Fruit fly (Drosophila melanogaster) whole organism, adult: ENCODE measurements around the gene CG42813.

ENCODE experiments used
- CG11617 ChIP-seq: fragments of 200-800 bp; sonication (Bioruptor generic); optimal IDR thresholded peaks from 2 replicates; lab custom pipeline; 2017; ENCODE audit warnings: mild to moderate bottlenecking, missing biosample characterization, missing genetic modification reagents, missing genetic modification characterization
- CG7101 ChIP-seq: fragments of 200-800 bp; sonication (Bioruptor generic); optimal IDR thresholded peaks from 2 replicates; lab custom pipeline; 2018; ENCODE audit warnings: missing biosample characterization, mild to moderate bottlenecking, missing genetic modification characterization, moderate library complexity
- Clk ChIP-seq: fragments of 200-800 bp; sonication (Bioruptor generic); optimal IDR thresholded peaks from 2 replicates; lab custom pipeline; 2017; ENCODE audit warnings: missing biosample characterization, missing genetic modification characterization
- Hr96 ChIP-seq: fragments of 200-800 bp; sonication (Bioruptor generic); optimal IDR thresholded peaks from 2 replicates; lab custom pipeline; 2016; ENCODE audit warnings: missing biosample characterization, missing genetic modification characterization

DNA sequence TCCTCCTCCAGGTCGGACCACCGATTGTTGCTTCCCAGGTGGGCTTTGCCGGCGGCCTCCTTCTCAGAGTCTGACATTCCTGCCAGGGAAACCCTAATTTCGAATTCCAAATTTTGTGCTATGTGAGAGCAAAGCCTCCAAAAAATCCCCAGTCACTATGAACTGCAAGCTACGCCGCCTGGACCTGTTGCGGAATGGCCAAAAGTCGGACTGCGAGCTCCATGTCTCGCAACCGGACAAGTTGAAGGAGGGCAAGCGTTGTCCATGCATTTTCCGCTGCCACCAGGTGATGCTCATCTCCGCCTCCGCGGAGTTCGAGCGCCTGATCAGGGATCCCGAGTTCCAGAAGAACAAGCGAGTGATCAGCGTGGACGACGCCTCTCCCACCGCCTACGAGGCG lies 37.0 kb upstream of the CG42813 start, which contains the start of the genes CG14262 and CG14260:
- TF ChIP-seq CG7101 (tag; lab: Kevin White, UChicago), result no peak
- TF ChIP-seq Hr96 (GFP tag; lab: Kevin White, UChicago), result no peak
- no peak for TF ChIP-seq Clk
- TF ChIP-seq CG11617 (GFP tag; lab: Kevin White, UChicago), result no peak
